Fruit fly (Drosophila melanogaster) whole organism, embryonic: ENCODE data around the gene CG6195.

Experiments used
- Awh ChIP-seq: fragments of 200-800 bp; sonication (Bioruptor generic); IDR thresholded peaks from 2 replicates; pipeline ENCODE4, ENCODE4 v1.3.6; 2022; ENCODE audit warnings: missing biosample characterization, missing genetic modification characterization
- BEAF-32 ChIP-seq: fragments of 200-800 bp; sonication (Bioruptor generic); optimal IDR thresholded peaks from 3 replicates; lab custom pipeline; 2017; ENCODE audit warnings: missing biosample characterization, missing genetic modification characterization, mild to moderate bottlenecking, moderate library complexity, missing genetic modification reagents
- CG10274 ChIP-seq: fragments of 200-800 bp; sonication (Bioruptor generic); optimal IDR thresholded peaks from 3 replicates; lab custom pipeline; 2017; ENCODE audit warnings: missing biosample characterization, mild to moderate bottlenecking, missing genetic modification characterization
- CG13287 ChIP-seq: fragments of 200-800 bp; sonication (Bioruptor generic); IDR thresholded peaks from 2 replicates; pipeline ENCODE4 v1.3.6; 2022; ENCODE audit warnings: missing biosample characterization, missing genetic modification characterization; ENCODE audit not compliant: partially characterized antibody
- CG14860 ChIP-seq: fragments of 200-800 bp; sonication (Bioruptor generic); IDR thresholded peaks from 3 replicates; pipeline ENCODE4 v1.3.6; 2022; ENCODE audit warnings: missing biosample characterization, missing genetic modification characterization; ENCODE audit not compliant: partially characterized antibody
- CG14965 ChIP-seq: fragments of 200-800 bp; sonication (Bioruptor generic); optimal IDR thresholded peaks from 2 replicates; lab custom pipeline; 2016; ENCODE audit warnings: missing biosample characterization, missing genetic modification characterization, borderline replicate concordance
- CG15011 ChIP-seq: fragments of 200-800 bp; sonication (Bioruptor generic); optimal IDR thresholded peaks from 3 replicates; lab custom pipeline; 2018; ENCODE audit warnings: missing biosample characterization, mild to moderate bottlenecking, missing genetic modification characterization
- CG15601 ChIP-seq: fragments of 200-800 bp; sonication (Bioruptor generic); optimal IDR thresholded peaks from 3 replicates; lab custom pipeline; 2019; ENCODE audit warnings: missing biosample characterization, mild to moderate bottlenecking, missing genetic modification characterization, moderate library complexity
- CG1603 ChIP-seq: fragments of 200-800 bp; sonication (Bioruptor generic); optimal IDR thresholded peaks from 2 replicates; lab custom pipeline; 2019; ENCODE audit warnings: missing biosample characterization, mild to moderate bottlenecking, missing genetic modification characterization, moderate library complexity
- CG16813 ChIP-seq: fragments of 200-800 bp; sonication (Bioruptor generic); IDR thresholded peaks from 3 replicates; pipeline ENCODE4 v1.3.6; 2022; ENCODE audit warnings: missing biosample characterization, missing genetic modification characterization; ENCODE audit not compliant: partially characterized antibody
- CG16863 ChIP-seq: fragments of 200-800 bp; sonication (Bioruptor generic); optimal IDR thresholded peaks from 3 replicates; lab custom pipeline; 2016; ENCODE audit warnings: missing biosample characterization, missing genetic modification characterization
- CG17186 ChIP-seq: fragments of 200-800 bp; sonication (Bioruptor generic); optimal IDR thresholded peaks from 3 replicates; lab custom pipeline; 2017; ENCODE audit warnings: missing biosample characterization, missing genetic modification reagents, missing genetic modification characterization
- CG17612 ChIP-seq: fragments of 200-800 bp; sonication (Bioruptor generic); IDR thresholded peaks from 2 replicates; pipeline ENCODE4 v1.3.6; 2022; ENCODE audit warnings: missing biosample characterization, missing genetic modification characterization
- CG17802 ChIP-seq: fragments of 200-800 bp; sonication (Bioruptor generic); optimal IDR thresholded peaks from 2 replicates; lab custom pipeline; 2018; ENCODE audit warnings: missing biosample characterization, mild to moderate bottlenecking, missing genetic modification characterization, moderate library complexity
- CG31224 ChIP-seq: fragments of 200-800 bp; sonication (Bioruptor generic); IDR thresholded peaks from 2 replicates; pipeline ENCODE4 v1.3.6; 2022; ENCODE audit warnings: missing biosample characterization, missing genetic modification characterization
- CG32532 ChIP-seq: fragments of 200-800 bp; sonication (Bioruptor generic); IDR thresholded peaks from 2 replicates; pipeline ENCODE4 v1.3.6; 2022; ENCODE audit warnings: missing biosample characterization, missing genetic modification characterization
- CG34224 ChIP-seq: fragments of 200-800 bp; sonication (Bioruptor generic); IDR thresholded peaks from 3 replicates; pipeline ENCODE4 v1.3.6; 2022; ENCODE audit warnings: missing biosample characterization, missing genetic modification characterization; ENCODE audit not compliant: partially characterized antibody
- CG3847 ChIP-seq: fragments of 200-800 bp; sonication (Bioruptor generic); IDR thresholded peaks from 2 replicates; pipeline ENCODE4 v1.3.6; 2022; ENCODE audit warnings: missing biosample characterization, missing genetic modification characterization
- CG8944 ChIP-seq: fragments of 200-800 bp; sonication (Bioruptor generic); optimal IDR thresholded peaks from 3 replicates; lab custom pipeline; 2016; ENCODE audit warnings: missing biosample characterization, missing genetic modification characterization
- Camta ChIP-seq: fragments of 200-800 bp; sonication (Bioruptor generic); optimal IDR thresholded peaks from 2 replicates; lab custom pipeline; 2016; ENCODE audit warnings: missing biosample characterization, missing genetic modification characterization
- Dll ChIP-seq: fragments of 200-800 bp; sonication (Bioruptor generic); IDR thresholded peaks from 4 replicates; pipeline ENCODE4 v1.3.6; 2022; ENCODE audit warnings: missing biosample characterization, missing genetic modification characterization; ENCODE audit not compliant: partially characterized antibody
- E2f2 ChIP-seq: fragments of 200-800 bp; sonication (Bioruptor generic); IDR thresholded peaks from 2 replicates; pipeline ENCODE4 v1.3.6; 2022; ENCODE audit warnings: missing biosample characterization, missing genetic modification characterization
- Elba2 ChIP-seq: fragments of 200-800 bp; sonication (Bioruptor generic); optimal IDR thresholded peaks from 3 replicates; lab custom pipeline; 2016; ENCODE audit warnings: missing biosample characterization, missing genetic modification characterization
- Fer1 ChIP-seq: fragments of 200-800 bp; sonication (Bioruptor generic); optimal IDR thresholded peaks from 2 replicates; lab custom pipeline; 2017; ENCODE audit warnings: missing biosample characterization, mild to moderate bottlenecking, missing genetic modification characterization
- HLHmδ ChIP-seq: fragments of 200-800 bp; sonication (Bioruptor generic); optimal IDR thresholded peaks from 2 replicates; lab custom pipeline; 2018; ENCODE audit warnings: missing biosample characterization, mild to moderate bottlenecking, missing genetic modification characterization, moderate library complexity
- Hr39 ChIP-seq: fragments of >200 bp; optimal IDR thresholded peaks from 2 replicates; lab custom pipeline; 2017
- Med ChIP-seq: fragments of 200-800 bp; sonication (Bioruptor generic); peaks from one replicate; lab custom pipeline; 2016; ENCODE audit warnings: missing biosample characterization, missing genetic modification characterization, mild to moderate bottlenecking, inconsistent platforms, moderate library complexity
- NC2α ChIP-seq: fragments of 200-800 bp; sonication (Bioruptor generic); optimal IDR thresholded peaks from 2 replicates; lab custom pipeline; 2016; ENCODE audit warnings: missing biosample characterization, missing genetic modification characterization
- Scr ChIP-seq: fragments of 200-800 bp; sonication (Bioruptor generic); IDR thresholded peaks from 2 replicates; pipeline ENCODE4 v1.3.6; 2022; ENCODE audit warnings: missing biosample characterization, missing genetic modification characterization; ENCODE audit not compliant: partially characterized antibody
- Sry-β ChIP-seq: fragments of 200-800 bp; sonication (Bioruptor generic); optimal IDR thresholded peaks from 2 replicates; lab custom pipeline; 2018; ENCODE audit warnings: missing biosample characterization, mild to moderate bottlenecking, missing genetic modification characterization, moderate library complexity
- amos ChIP-seq: fragments of 200-800 bp; sonication (Bioruptor generic); IDR thresholded peaks from 2 replicates; pipeline ENCODE4 v1.3.6; 2022; ENCODE audit warnings: missing biosample characterization, missing genetic modification characterization; ENCODE audit not compliant: partially characterized antibody
- ato ChIP-seq: fragments of 200-800 bp; sonication (Bioruptor generic); IDR thresholded peaks from 2 replicates; pipeline ENCODE4 v1.3.6; 2022; ENCODE audit warnings: missing biosample characterization, missing genetic modification characterization; ENCODE audit not compliant: partially characterized antibody
- bbx ChIP-seq: fragments of 200-800 bp; sonication (Bioruptor generic); IDR thresholded peaks from 2 replicates; pipeline ENCODE4 v1.3.6; 2022; ENCODE audit warnings: missing biosample characterization, missing genetic modification characterization; ENCODE audit not compliant: partially characterized antibody
- chif ChIP-seq, 2 experiments: fragments of 200-800 bp; sonication (Bioruptor generic); optimal IDR thresholded peaks; 3 replicates each; lab custom pipeline; 2016; ENCODE audit warnings: missing biosample characterization in 2 of 2, missing genetic modification characterization in 2 of 2
- emc ChIP-seq: fragments of 200-800 bp; sonication (Bioruptor generic); optimal IDR thresholded peaks from 2 replicates; lab custom pipeline; 2016; ENCODE audit warnings: missing biosample characterization, missing genetic modification characterization
- hbn ChIP-seq: fragments of 200-800 bp; sonication (Bioruptor generic); IDR thresholded peaks from 2 replicates; pipeline ENCODE4 v1.3.6; 2022; ENCODE audit warnings: missing biosample characterization, missing genetic modification characterization; ENCODE audit not compliant: partially characterized antibody
- lmd ChIP-seq: fragments of 200-800 bp; sonication (Bioruptor generic); IDR thresholded peaks from 2 replicates; pipeline ENCODE4 v1.3.6; 2022; ENCODE audit warnings: missing biosample characterization, missing genetic modification characterization
- mam ChIP-seq: fragments of 200-800 bp; sonication (Bioruptor generic); optimal IDR thresholded peaks from 3 replicates; lab custom pipeline; 2016; ENCODE audit warnings: missing biosample characterization, missing genetic modification characterization
- nmo ChIP-seq: fragments of 200-800 bp; sonication (Bioruptor generic); optimal IDR thresholded peaks from 2 replicates; lab custom pipeline; 2018; ENCODE audit warnings: missing biosample characterization, mild to moderate bottlenecking, missing genetic modification characterization, moderate library complexity
- pho ChIP-seq: fragments of 200-800 bp; sonication (Bioruptor generic); optimal IDR thresholded peaks from 2 replicates; lab custom pipeline; 2016; ENCODE audit warnings: missing biosample characterization, missing genetic modification characterization
- pzg ChIP-seq: fragments of 200-800 bp; sonication (Bioruptor generic); optimal IDR thresholded peaks from 3 replicates; lab custom pipeline; 2018; ENCODE audit warnings: missing biosample characterization, mild to moderate bottlenecking, missing genetic modification characterization, moderate library complexity
- row ChIP-seq: fragments of 200-800 bp; sonication (Bioruptor generic); IDR thresholded peaks from 3 replicates; pipeline ENCODE4 v1.3.6; 2022; ENCODE audit warnings: missing biosample characterization, missing genetic modification characterization
- schlank ChIP-seq: fragments of 200-800 bp; sonication (Bioruptor generic); optimal IDR thresholded peaks from 2 replicates; lab custom pipeline; 2018; ENCODE audit warnings: missing biosample characterization, mild to moderate bottlenecking, missing genetic modification characterization
- seq ChIP-seq: fragments of 200-800 bp; sonication (Bioruptor generic); IDR thresholded peaks from 2 replicates; pipeline ENCODE4 v1.3.6; 2022; ENCODE audit warnings: missing biosample characterization, missing genetic modification characterization
- shn ChIP-seq: fragments of 200-800 bp; sonication (Bioruptor generic); optimal IDR thresholded peaks from 3 replicates; lab custom pipeline; 2016; ENCODE audit warnings: missing biosample characterization, missing genetic modification characterization
- slp2 ChIP-seq: fragments of 200-800 bp; sonication (Bioruptor generic); optimal IDR thresholded peaks from 2 replicates; lab custom pipeline; 2016; ENCODE audit warnings: missing biosample characterization, missing genetic modification characterization
- tll ChIP-seq, 2 experiments: fragments of 200-800 bp in 1 of 2; fragments of >200 bp in 1 of 2; sonication (Bioruptor generic) in 1 of 2; optimal IDR thresholded peaks; 2 replicates each; lab custom pipeline; 2017 to 2019; ENCODE audit warnings: missing biosample characterization in 2 of 2, missing genetic modification characterization in 2 of 2, mild to moderate bottlenecking in 1 of 2, moderate library complexity in 1 of 2
- zen2 ChIP-seq: fragments of 200-800 bp; sonication (Bioruptor generic); IDR thresholded peaks from 3 replicates; pipeline ENCODE4 v1.3.6; 2022; ENCODE audit warnings: missing biosample characterization, missing genetic modification characterization; ENCODE audit not compliant: partially characterized antibody

Gene CG6195

dm6 chr3R:19656455-19656854 lies 8.2 kb upstream of the CG6195 start (continued):
- TF ChIP-seq Sry-β (GFP tag; lab: Kevin White, UChicago) (no peak), Hr39 (no peak), Elba2 (GFP tag; lab: Kevin White, UChicago) (no peak), CG17612 (GFP tag; lab: Robert Waterston, UW) (no peak), CG17802 (tag; lab: Kevin White, UChicago) (no peak), CG31224 (GFP tag; lab: Robert Waterston, UW) (no peak), CG16863 (GFP tag; lab: Kevin White, UChicago) (no peak)
- TF ChIP-seq, all 482 proteins: peak for 20

- TF ChIP-seq chif (GFP tag; optimal IDR thresholded peaks at IDR 0.05; lab: Kevin White, UChicago): no peak
- TF ChIP-seq pho: no peak
- no peak for TF ChIP-seq BEAF-32 (GFP tag; lab: Kevin White, UChicago)
- TF ChIP-seq Fer1 (GFP tag; lab: Kevin White, UChicago): no peak
- TF ChIP-seq emc (GFP tag; lab: Kevin White, UChicago): no peak
- no peak for TF ChIP-seq lmd (GFP tag; lab: Robert Waterston, UW)
- no peak for TF ChIP-seq CG32532 (GFP tag; lab: Robert Waterston, UW)
- no peak for TF ChIP-seq CG3847 (GFP tag; lab: Robert Waterston, UW)
- TF ChIP-seq CG10274: no peak
- no peak for TF ChIP-seq CG31224 (GFP tag; lab: Robert Waterston, UW)
- no peak for TF ChIP-seq CG15601 (tag; lab: Kevin White, UChicago)
- TF ChIP-seq nmo (GFP tag; lab: Kevin White, UChicago): no peak
- TF ChIP-seq NC2α (GFP tag; lab: Kevin White, UChicago): no peak
- no peak for TF ChIP-seq CG15011
- no peak for TF ChIP-seq HLHmδ
- TF ChIP-seq CG8944 (GFP tag; lab: Kevin White, UChicago): no peak
- TF ChIP-seq, all 482 proteins: peak for 0
Measured at dm6 chr3R:19650718-19651117, 2.5 kb upstream of the CG6195 start, which contains the start of gene CG31219. TSS of gene CG31219 (plus strand) at chr3R:19651018.

dm6 chr3R:19644901-19645204 lies 3.4 kb downstream of the CG6195 start, which contains the start of gene Nup58:
TSS of gene Nup58 (plus strand) at chr3R:19645026.
- TF ChIP-seq pzg (GFP tag; lab: Kevin White, UChicago) (peak; percentile 32), CG16813 (GFP tag; lab: Robert Waterston, UW) (peak; percentile 76), bbx (GFP tag; lab: Robert Waterston, UW) (peak; percentile 84), shn (GFP tag; lab: Kevin White, UChicago) (no peak), E2f2 (GFP tag; lab: Robert Waterston, UW) (peak; percentile 30; the same call in 1 of the 2 replicates), hbn (GFP tag; lab: Robert Waterston, UW) (peak; percentile 77), CG1603 (tag; lab: Kevin White, UChicago) (peak; percentile 58), mam (GFP tag; lab: Kevin White, UChicago) (peak; percentile 17), zen2 (GFP tag; lab: Robert Waterston, UW) (peak; percentile 76), ato (GFP tag; lab: Robert Waterston, UW) (peak; percentile 76), CG14860 (GFP tag; lab: Robert Waterston, UW) (peak; percentile 66), Scr (GFP tag; lab: Robert Waterston, UW) (peak; percentile 89), CG17186 (GFP tag; lab: Kevin White, UChicago) (no peak), Med (GFP tag; lab: Kevin White, UChicago) (peak; percentile 83), slp2 (GFP tag; lab: Kevin White, UChicago) (no peak), CG13287 (GFP tag; lab: Robert Waterston, UW) (peak; percentile 86), Awh (GFP tag; lab: Robert Waterston, UW) (0 out of 2 replicates have a peak, but pooled peaks have one; percentile 7), tll (GFP tag; optimal IDR thresholded peaks at IDR 0.05; lab: Kevin White, UChicago) (peak in 1 of 2 experiments; percentile 9), schlank (tag; lab: Kevin White, UChicago) (no peak), amos (GFP tag; lab: Robert Waterston, UW) (peak; percentile 83), Camta (GFP tag; lab: Kevin White, UChicago) (no peak), CG34224 (GFP tag; lab: Robert Waterston, UW) (peak; percentile 81), row (GFP tag; lab: Robert Waterston, UW) (peak; percentile 42), Dll (GFP tag; lab: Robert Waterston, UW) (peak; percentile 88), CG14965 (GFP tag; lab: Kevin White, UChicago) (no peak), seq (no peak)
